Worm (Caenorhabditis elegans): ENCODE results near the gene srx-21.

Gene srx-21

DNA sequence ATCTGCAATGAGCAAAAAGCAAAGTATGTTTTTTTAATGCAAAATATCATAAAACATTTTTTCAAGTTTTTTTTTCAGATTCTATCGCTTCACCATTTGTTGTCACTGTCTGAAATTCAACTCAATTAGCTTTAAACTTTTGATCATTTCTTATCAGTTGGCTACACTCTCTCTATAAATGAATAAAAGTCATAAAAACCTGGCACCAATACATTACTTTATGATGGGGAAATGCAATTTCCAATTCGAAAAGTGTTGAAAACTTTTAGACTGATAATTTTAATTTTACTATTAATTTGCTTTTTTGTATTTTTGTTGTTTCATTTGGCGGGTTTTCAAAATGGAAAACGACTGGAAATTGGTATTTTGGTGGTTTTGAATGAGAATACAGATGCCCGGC, 7.0 kb downstream of the srx-21 start, which contains the start of gene F31F4.1:
TSS of gene F31F4.1 (plus strand) at position 203 of the 400 bp plus-strand sequence.
- TF ChIP-seq nfya-1 (tag; optimal IDR thresholded peaks at IDR 0.05): no peak
- TF ChIP-seq unc-86 (tag; optimal IDR thresholded peaks at IDR 0.05): no peak
- no peak for TF ChIP-seq fkh-6 (tag; optimal IDR thresholded peaks at IDR 0.05)
- TF ChIP-seq ets-4 (tag; optimal IDR thresholded peaks at IDR 0.05): no peak
- TF ChIP-seq ceh-34 (tag; optimal IDR thresholded peaks at IDR 0.05): no peak
- TF ChIP-seq ztf-16 (tag; optimal IDR thresholded peaks at IDR 0.05): no peak
- no peak for TF ChIP-seq hlh-8 (tag; optimal IDR thresholded peaks at IDR 0.05)
- no peak for TF ChIP-seq hlh-6 (tag; optimal IDR thresholded peaks at IDR 0.05)
- TF ChIP-seq pha-2 (tag; optimal IDR thresholded peaks at IDR 0.05): no peak
- TF ChIP-seq ceh-2 (tag; optimal IDR thresholded peaks at IDR 0.05): no peak
- no peak for TF ChIP-seq lim-6 (tag; optimal IDR thresholded peaks at IDR 0.05)
- TF ChIP-seq elt-4 (tag; optimal IDR thresholded peaks at IDR 0.05): no peak
- TF ChIP-seq unc-3 (GFP tag; conservative IDR thresholded peaks at IDR 0.05): no peak
- TF ChIP-seq unc-3 (tag; optimal IDR thresholded peaks at IDR 0.05): no peak
- TF ChIP-seq ama-1 (optimal IDR thresholded peaks at IDR 0.05): no peak
- no peak for TF ChIP-seq sdc-2 (tag; optimal IDR thresholded peaks at IDR 0.05)
- TF ChIP-seq pat-9 (tag; optimal IDR thresholded peaks at IDR 0.05): no peak
- no peak for TF ChIP-seq fkh-10 (GFP tag; optimal IDR thresholded peaks at IDR 0.05)
- no peak for TF ChIP-seq ceh-9 (tag; optimal IDR thresholded peaks at IDR 0.05)

DNA sequence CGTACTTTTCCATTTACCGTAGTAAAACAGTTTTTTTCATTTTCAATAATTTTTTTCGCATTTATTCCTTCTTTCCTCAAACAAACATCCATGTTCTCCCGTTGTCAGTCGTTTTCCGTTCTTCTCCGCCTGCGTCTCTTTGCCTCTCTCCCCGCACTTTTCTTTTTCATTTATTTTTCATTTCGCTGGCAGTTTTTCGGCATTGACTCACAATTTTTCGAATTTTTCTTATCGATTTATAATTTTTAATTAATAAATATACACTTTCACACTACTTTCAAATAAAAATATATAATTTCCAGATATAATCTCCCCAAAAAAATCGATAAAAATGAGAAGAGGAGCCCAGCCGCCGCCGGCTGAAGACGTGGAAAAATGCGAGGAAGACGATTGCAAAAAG, 10.6 kb downstream of the srx-21 start, which contains the start of gene H25P19.1:
TSS of gene H25P19.1 (plus strand) at position 301 of the 400 bp plus-strand sequence.
- TF ChIP-seq ceh-48 (tag; optimal IDR thresholded peaks at IDR 0.05): peak; percentile 32
- TF ChIP-seq ceh-6 (GFP tag; optimal IDR thresholded peaks at IDR 0.05): no peak

DNA sequence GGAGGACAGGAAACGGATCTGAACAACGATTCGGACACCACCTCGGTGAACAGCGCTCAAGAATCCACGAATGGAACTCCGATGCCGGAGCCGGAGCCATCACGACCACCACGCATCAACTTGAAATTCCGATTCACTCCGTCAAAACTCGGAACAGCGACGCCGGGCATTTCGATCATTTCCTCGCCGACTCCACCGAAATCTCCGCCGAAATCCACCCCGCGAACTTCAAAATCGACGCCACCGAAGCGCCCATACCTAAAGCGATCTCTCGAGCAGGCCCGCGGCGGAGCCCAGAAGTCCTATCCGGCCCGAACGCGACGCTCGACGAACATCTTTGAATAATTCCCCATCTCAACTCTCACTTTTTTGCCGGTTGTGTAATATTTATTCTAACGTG, 12.7 kb downstream of the srx-21 start:
- TF ChIP-seq fkh-6 (tag; optimal IDR thresholded peaks at IDR 0.05) (no peak), rnt-1 (tag; optimal IDR thresholded peaks at IDR 0.05) (no peak), unc-86 (tag; optimal IDR thresholded peaks at IDR 0.05) (no peak), ceh-14 (tag; optimal IDR thresholded peaks at IDR 0.05) (no peak), che-1 (tag; optimal IDR thresholded peaks at IDR 0.05) (no peak), nfya-1 (tag; optimal IDR thresholded peaks at IDR 0.05) (no peak)

DNA sequence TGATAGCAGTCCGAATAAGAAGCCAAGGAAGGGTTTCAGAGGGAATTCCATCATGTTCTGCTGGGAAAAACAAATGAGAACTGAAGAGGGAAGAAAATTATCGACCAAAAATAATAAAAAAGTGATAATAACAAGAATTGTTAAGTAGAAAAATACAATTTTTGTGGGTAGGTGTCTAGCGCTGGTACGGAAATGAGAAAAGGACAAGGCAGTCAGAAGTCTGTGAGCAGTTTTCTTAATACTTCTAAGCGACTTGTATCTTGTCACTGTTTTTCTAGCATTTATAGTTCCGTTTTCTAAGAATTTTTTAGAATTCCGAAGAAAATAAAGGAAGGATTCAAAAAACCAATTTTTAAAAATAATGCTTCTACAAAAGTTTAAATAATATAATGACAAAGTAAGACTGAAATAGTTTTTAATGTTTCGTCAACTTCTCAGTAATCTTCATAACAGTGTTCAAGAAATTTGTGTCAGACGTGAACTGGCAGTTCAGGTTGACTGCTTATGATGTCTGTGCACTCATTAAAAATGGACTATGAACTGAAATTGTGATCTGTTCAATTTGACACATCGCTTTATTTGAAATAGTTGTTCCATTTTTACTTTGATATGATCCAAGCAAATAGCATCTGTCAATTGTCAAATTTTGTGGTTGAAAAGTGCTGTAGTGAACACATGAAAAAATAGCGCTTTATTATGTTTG, 16.0 kb downstream of the srx-21 start, which contains the start of gene srx-4:
TSS of gene srx-4 (minus strand) at position 51 of the 703 bp plus-strand sequence.
- TF ChIP-seq K02D7.2 (tag; optimal IDR thresholded peaks at IDR 0.05): no peak

DNA sequence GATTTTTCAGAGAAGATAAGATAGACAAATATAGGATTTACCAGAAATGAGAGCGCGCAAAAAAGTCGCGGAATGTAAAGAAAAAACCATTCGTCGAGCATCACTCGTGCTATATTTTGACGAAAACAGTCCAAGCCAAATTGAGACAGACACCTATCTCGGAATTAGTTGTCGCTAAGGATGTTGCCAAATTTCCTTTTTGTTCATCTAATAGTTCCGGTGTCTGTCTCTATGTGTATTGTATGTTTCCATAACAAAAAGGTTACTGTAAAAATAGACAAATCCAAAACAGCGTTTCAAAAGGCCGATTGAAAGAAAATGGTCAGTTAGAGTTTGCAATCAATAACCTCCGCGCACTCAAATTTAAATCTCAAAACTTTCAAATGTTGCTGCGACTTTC, 17.8 kb downstream of the srx-21 start, which contains the start of gene srj-53:
TSS of gene srj-53 (minus strand) at position 101 of the 400 bp plus-strand sequence.
- TF ChIP-seq sox-2 (GFP tag; IDR thresholded peaks at IDR 0.05) (no peak), pat-9 (tag; optimal IDR thresholded peaks at IDR 0.05) (no peak), lim-6 (tag; optimal IDR thresholded peaks at IDR 0.05) (no peak), ceh-2 (tag; optimal IDR thresholded peaks at IDR 0.05) (no peak), ceh-22 (tag; optimal IDR thresholded peaks at IDR 0.05) (no peak), ceh-34 (tag; optimal IDR thresholded peaks at IDR 0.05) (no peak), K02D7.2 (tag; optimal IDR thresholded peaks at IDR 0.05) (no peak), C38D4.7 (GFP tag; optimal IDR thresholded peaks at IDR 0.05) (no peak), C08G9.2 (tag; optimal IDR thresholded peaks at IDR 0.05) (no peak), madf-2 (tag; optimal IDR thresholded peaks at IDR 0.05) (no peak), tbx-2 (tag; optimal IDR thresholded peaks at IDR 0.05) (no peak), odd-2 (tag; optimal IDR thresholded peaks at IDR 0.05) (no peak), pqm-1 (tag; optimal IDR thresholded peaks at IDR 0.05) (no peak), elt-4 (tag; optimal IDR thresholded peaks at IDR 0.05) (no peak), unc-3 (GFP tag; conservative IDR thresholded peaks at IDR 0.05) (no peak), unc-3 (tag; optimal IDR thresholded peaks at IDR 0.05) (no peak), hlh-8 (tag; optimal IDR thresholded peaks at IDR 0.05) (no peak), ceh-19 (GFP tag; optimal IDR thresholded peaks at IDR 0.05) (no peak), pha-4 (tag; optimal IDR thresholded peaks at IDR 0.05) (no peak), ceh-45 (GFP tag; IDR thresholded peaks at IDR 0.05) (no peak), Y22D7AL.16 (tag; optimal IDR thresholded peaks at IDR 0.05) (no peak)
